Fruit fly (Drosophila melanogaster) whole organism, pupa: ENCODE results near the gene RpL13A.

ENCODE experiments used
- CG12605 ChIP-seq: fragments of 200-800 bp; sonication (Bioruptor generic); IDR thresholded peaks from 2 replicates; pipeline ENCODE4 v1.3.6; 2022; ENCODE audit warnings: missing biosample characterization, missing genetic modification characterization
- CG15710 ChIP-seq: fragments of 200-800 bp; sonication (Bioruptor generic); optimal IDR thresholded peaks from 2 replicates; lab custom pipeline; 2018; ENCODE audit warnings: missing biosample characterization, mild to moderate bottlenecking, missing genetic modification characterization, moderate library complexity
- CG4496 ChIP-seq: fragments of 200-800 bp; sonication (Bioruptor generic); IDR thresholded peaks from 3 replicates; pipeline ENCODE4 v1.3.6; 2022; ENCODE audit warnings: missing biosample characterization, missing genetic modification characterization
- D1 ChIP-seq: fragments of 200-800 bp; sonication (Bioruptor generic); optimal IDR thresholded peaks from 2 replicates; lab custom pipeline; 2018; ENCODE audit warnings: missing biosample characterization, mild to moderate bottlenecking, missing genetic modification characterization, moderate library complexity

- TF ChIP-seq CG4496, result no peak
- TF ChIP-seq D1 (tag; lab: Kevin White, UChicago), result no peak
- no peak for TF ChIP-seq CG15710
- no peak for TF ChIP-seq CG12605 (GFP tag; lab: Robert Waterston, UW)
These were observed 45.7 kb downstream of the RpL13A start for dm6 chr3R:5669740-5670659.
